Fruit fly (Drosophila melanogaster): ENCODE data around the gene CG6333.

CG6333 gene

DNA sequence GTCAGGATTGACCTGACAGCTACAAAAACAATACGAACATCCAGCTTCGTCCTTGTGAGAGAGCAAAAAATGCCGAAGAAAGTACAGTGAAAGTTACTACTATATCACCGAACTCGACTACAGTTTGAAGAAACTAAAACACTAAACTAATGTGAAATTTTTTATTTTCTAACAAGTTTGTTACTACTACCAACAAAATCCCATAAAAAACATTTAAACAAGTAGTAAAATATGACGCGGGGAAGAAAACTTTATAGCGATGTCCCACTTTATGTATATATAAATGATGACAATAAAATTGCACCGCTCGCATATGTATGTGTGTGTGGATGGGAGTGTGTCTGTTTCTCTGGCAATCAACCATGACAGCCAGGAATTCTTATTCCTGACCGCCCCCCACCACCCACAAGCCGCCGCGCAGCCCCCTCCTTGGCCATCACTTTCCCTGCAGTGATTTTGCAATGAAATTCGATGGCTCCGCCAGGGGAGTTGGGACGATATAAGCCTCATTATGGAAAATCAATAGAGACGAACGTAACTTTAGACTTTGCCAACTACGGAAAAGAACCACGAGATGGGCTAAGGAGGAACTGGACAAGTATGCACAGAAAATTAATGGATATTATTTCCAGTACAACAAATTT lies 24.5 kb downstream of the CG6333 start:
- TF ChIP-seq Hr78 (GFP tag; optimal IDR thresholded peaks at IDR 0.05) (no peak), h (GFP tag; optimal IDR thresholded peaks at IDR 0.05) (no peak), HLH106 (tag; optimal IDR thresholded peaks at IDR 0.05) (no peak), dl (GFP tag; optimal IDR thresholded peaks at IDR 0.05; ENCODE audit: insufficient read depth in 1 of 2, partially characterized antibody in 2 of 2) (no peak), Vsx2 (GFP tag; optimal IDR thresholded peaks at IDR 0.05; ENCODE audit: partially characterized antibody) (no peak), sage (GFP tag; optimal IDR thresholded peaks at IDR 0.05) (no peak), N (GFP tag; optimal IDR thresholded peaks at IDR 0.05) (no peak), Sp1 (GFP tag; optimal IDR thresholded peaks at IDR 0.05) (no peak), Myc (optimal IDR thresholded peaks at IDR 0.05) (no peak), Abd-B (GFP tag; optimal IDR thresholded peaks at IDR 0.05) (no peak), Dfd (GFP tag; optimal IDR thresholded peaks at IDR 0.05) (no peak), fru (GFP tag; optimal IDR thresholded peaks at IDR 0.05) (no peak), OdsH (GFP tag; optimal IDR thresholded peaks at IDR 0.05) (no peak)

DNA sequence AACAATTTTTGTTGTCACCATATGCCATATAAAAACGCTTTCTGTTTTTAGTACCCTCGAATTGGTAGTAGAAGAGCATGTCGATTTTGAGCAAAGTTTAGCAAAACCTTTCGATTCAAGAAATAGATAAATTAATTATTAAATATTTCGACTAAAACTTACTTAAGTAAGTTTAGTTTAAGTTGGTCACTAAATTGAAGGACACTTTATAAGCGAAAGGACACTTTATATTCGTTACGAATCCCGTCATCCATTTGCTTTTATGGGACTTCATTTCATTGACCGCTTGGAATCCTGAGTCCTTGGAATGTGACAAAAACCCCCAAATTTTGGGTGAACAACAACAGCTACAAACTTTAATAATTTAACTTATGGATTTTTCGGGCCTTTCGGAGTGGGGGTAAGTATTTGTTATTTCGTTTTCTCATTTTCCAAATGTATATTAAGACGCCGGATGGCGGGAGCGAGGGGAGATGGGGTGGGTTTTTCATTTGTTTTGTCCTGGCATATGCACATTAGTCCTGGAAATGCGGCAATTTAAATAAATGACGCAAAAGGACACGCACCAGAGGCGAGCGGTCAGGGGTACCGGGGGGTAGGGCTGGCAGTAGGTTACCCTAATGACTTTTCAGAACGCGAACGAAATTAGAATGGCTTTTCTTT lies 27.0 kb downstream of the CG6333 start:
- TF ChIP-seq Myc (optimal IDR thresholded peaks at IDR 0.05) (no peak), Jra (GFP tag; optimal IDR thresholded peaks at IDR 0.05) (no peak), sage (GFP tag; optimal IDR thresholded peaks at IDR 0.05) (no peak), Rel (GFP tag; optimal IDR thresholded peaks at IDR 0.05) (no peak), Rel (tag; optimal IDR thresholded peaks at IDR 0.05) (no peak), HLH106 (tag; optimal IDR thresholded peaks at IDR 0.05) (no peak), CrebA (GFP tag; optimal IDR thresholded peaks at IDR 0.05; ENCODE audit: borderline replicate concordance) (no peak), sv (GFP tag; optimal IDR thresholded peaks at IDR 0.05) (no peak), Sp1 (GFP tag; optimal IDR thresholded peaks at IDR 0.05) (no peak), dmrt93B (GFP tag; optimal IDR thresholded peaks at IDR 0.05) (no peak), usp (GFP tag; optimal IDR thresholded peaks at IDR 0.05) (no peak), Dif (GFP tag; optimal IDR thresholded peaks at IDR 0.05; ENCODE audit: partially characterized antibody) (no peak), Dfd (GFP tag; optimal IDR thresholded peaks at IDR 0.05) (no peak), tai (GFP tag; optimal IDR thresholded peaks at IDR 0.05) (no peak), CG9705 (GFP tag; optimal IDR thresholded peaks at IDR 0.05) (no peak), dsf (GFP tag; optimal IDR thresholded peaks at IDR 0.05; ENCODE audit: borderline replicate concordance) (no peak)

- no peak for TF ChIP-seq foxo (GFP tag; optimal IDR thresholded peaks at IDR 0.05)
These were observed 28.3 kb downstream of the CG6333 start for dm6 chr3L:17457695-17458242.

DNA sequence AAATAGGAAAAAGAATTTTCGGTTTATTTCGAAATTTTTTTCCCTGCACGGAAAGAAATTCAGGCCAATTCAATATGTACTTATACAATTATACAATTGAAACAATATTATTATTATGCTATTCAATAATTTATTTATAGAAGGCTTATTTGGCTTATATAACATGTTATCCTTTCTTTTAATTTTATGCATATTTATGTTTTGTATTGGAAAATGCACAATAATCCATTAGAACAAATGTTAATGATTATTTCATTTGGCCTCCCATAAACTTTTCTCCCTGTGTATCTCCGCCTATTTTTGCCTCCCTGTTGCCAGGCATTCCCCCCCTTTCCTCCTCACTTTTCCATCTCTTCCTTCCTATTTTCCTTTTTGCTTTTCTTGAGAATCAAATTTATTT lies 38.1 kb downstream of the CG6333 start:
- TF ChIP-seq Rel (GFP tag; optimal IDR thresholded peaks at IDR 0.05), result no peak
- TF ChIP-seq Rel (tag; optimal IDR thresholded peaks at IDR 0.05), result no peak
- no peak for TF ChIP-seq tai (GFP tag; optimal IDR thresholded peaks at IDR 0.05)
- no peak for TF ChIP-seq rgr (GFP tag; optimal IDR thresholded peaks at IDR 0.05)
- TF ChIP-seq pan (optimal IDR thresholded peaks at IDR 0.05), result no peak
- TF ChIP-seq foxo (GFP tag; optimal IDR thresholded peaks at IDR 0.05), result no peak
- no peak for TF ChIP-seq Dif (GFP tag; optimal IDR thresholded peaks at IDR 0.05; ENCODE audit: partially characterized antibody)
- no peak for TF ChIP-seq Hnf4 (GFP tag; optimal IDR thresholded peaks at IDR 0.05)
- TF ChIP-seq psq (GFP tag; optimal IDR thresholded peaks at IDR 0.05), result no peak
- no peak for TF ChIP-seq h (GFP tag; optimal IDR thresholded peaks at IDR 0.05)
- TF ChIP-seq jim (GFP tag; optimal IDR thresholded peaks at IDR 0.05), result no peak
- no peak for TF ChIP-seq Mio (GFP tag; optimal IDR thresholded peaks at IDR 0.05)
- no peak for TF ChIP-seq Sp1 (GFP tag; optimal IDR thresholded peaks at IDR 0.05)
- no peak for TF ChIP-seq sv (GFP tag; optimal IDR thresholded peaks at IDR 0.05)

All from whole organism, wandering third instar larva.